Worm (Caenorhabditis elegans) whole organism, L4 larva: Measurements from ENCODE around the gene K06H6.1.

Source experiments
- ama-1 ChIP-seq: fragments of 150-350 bp; optimal IDR thresholded peaks from 2 replicates; lab custom pipeline; 2014; ENCODE audit warnings: inconsistent platforms, mixed read lengths
- nhr-48 ChIP-seq: sonication (generic microtip); optimal IDR thresholded peaks from 2 replicates; lab custom pipeline; 2016; ENCODE audit warnings: mild to moderate bottlenecking, missing genetic modification characterization, missing compliant biosample characterization
- saeg-2 ChIP-seq: fragments of 200-800 bp; sonication (Bioruptor generic); IDR thresholded peaks from 2 replicates; pipeline ENCODE4 v1.3.6; 2022; ENCODE audit warnings: missing genetic modification reagents, missing genetic modification characterization, missing compliant biosample characterization
- unc-39 ChIP-seq: sonication (generic microtip); optimal IDR thresholded peaks from 2 replicates; lab custom pipeline; 2017; ENCODE audit warnings: missing biosample characterization, missing genetic modification characterization

- TF ChIP-seq saeg-2 (GFP tag; lab: Robert Waterston, UW) (no peak), unc-39 (tag; lab: Kevin White, UChicago) (no peak), ama-1 (lab: Kevin White, UChicago) (no peak), nhr-48 (tag; lab: Kevin White, UChicago) (no peak)
Observed at ce11 chrV:552406-552805, 35.5 kb upstream of the K06H6.1 start.
